Worm (Caenorhabditis elegans) whole organism, late embryonic: Measurements from ENCODE around the gene Y75B8A.32.
"Not testable (repeated sequence)": the region's sequence is repeated elsewhere in the genome, so short reads cannot be mapped to it uniquely, and the experiment has no call there.

Experiments used
- C08G9.2 ChIP-seq: sonication (generic microtip); optimal IDR thresholded peaks from 2 replicates; lab custom pipeline; 2016; ENCODE audit warnings: mild to moderate bottlenecking, missing genetic modification characterization, moderate library complexity, missing compliant biosample characterization
- C38D4.7 ChIP-seq: fragments of 200-800 bp; sonication (Bioruptor generic); optimal IDR thresholded peaks from 2 replicates; lab custom pipeline; 2018; ENCODE audit warnings: mild to moderate bottlenecking, missing genetic modification characterization, moderate library complexity, missing compliant biosample characterization
- K02D7.2 ChIP-seq: sonication (generic microtip); optimal IDR thresholded peaks from 2 replicates; lab custom pipeline; 2017; ENCODE audit warnings: mild to moderate bottlenecking, missing genetic modification characterization, missing compliant biosample characterization
- Y22D7AL.16 ChIP-seq: sonication (generic microtip); optimal IDR thresholded peaks from 2 replicates; lab custom pipeline; 2016; ENCODE audit warnings: missing genetic modification characterization, missing compliant biosample characterization
- ceh-14 ChIP-seq: sonication (generic microtip); optimal IDR thresholded peaks from 2 replicates; lab custom pipeline; 2016; ENCODE audit warnings: missing genotype, missing genetic modification characterization, missing compliant biosample characterization
- ceh-18 ChIP-seq: sonication (generic microtip); optimal IDR thresholded peaks from 2 replicates; lab custom pipeline; 2016; ENCODE audit warnings: missing genetic modification characterization, missing compliant biosample characterization
- ceh-2 ChIP-seq: sonication (generic microtip); optimal IDR thresholded peaks from 2 replicates; lab custom pipeline; 2016; ENCODE audit warnings: missing genotype, missing genetic modification characterization, missing compliant biosample characterization
- ceh-22 ChIP-seq: sonication (generic microtip); optimal IDR thresholded peaks from 2 replicates; lab custom pipeline; 2017; ENCODE audit warnings: missing biosample characterization, missing genetic modification characterization
- ceh-30 ChIP-seq: fragments of 150-350 bp; optimal IDR thresholded peaks from 2 replicates; lab custom pipeline; 2014; ENCODE audit warnings: missing biosample characterization, missing genetic modification characterization
- ceh-34 ChIP-seq: sonication (generic microtip); optimal IDR thresholded peaks from 2 replicates; lab custom pipeline; 2016; ENCODE audit warnings: mild to moderate bottlenecking, missing genetic modification characterization, missing compliant biosample characterization
- ceh-45 ChIP-seq: fragments of 200-800 bp; sonication (Bioruptor generic); IDR thresholded peaks from 2 replicates; pipeline ENCODE4 v1.3.6; 2022; ENCODE audit warnings: missing genetic modification reagents, missing genetic modification characterization, missing compliant biosample characterization
- ceh-6 ChIP-seq: fragments of 200-800 bp; sonication (Bioruptor generic); optimal IDR thresholded peaks from 2 replicates; lab custom pipeline; 2018; ENCODE audit warnings: mild to moderate bottlenecking, missing genetic modification characterization, missing compliant biosample characterization
- che-1 ChIP-seq: sonication (generic microtip); optimal IDR thresholded peaks from 2 replicates; lab custom pipeline; 2016; ENCODE audit warnings: mild to moderate bottlenecking, missing genetic modification characterization, missing compliant biosample characterization
- dmd-4 ChIP-seq: sonication (generic microtip); optimal IDR thresholded peaks from 2 replicates; lab custom pipeline; 2016; ENCODE audit warnings: borderline replicate concordance, missing genetic modification characterization, missing compliant biosample characterization
- eyg-1 ChIP-seq: sonication (generic microtip); optimal IDR thresholded peaks from 2 replicates; lab custom pipeline; 2016; ENCODE audit warnings: missing genotype, missing genetic modification characterization, missing compliant biosample characterization
- fkh-6 ChIP-seq: sonication (generic microtip); optimal IDR thresholded peaks from 2 replicates; lab custom pipeline; 2016; ENCODE audit warnings: missing genetic modification characterization, missing compliant biosample characterization
- gmeb-2 ChIP-seq: sonication (generic microtip); optimal IDR thresholded peaks from 2 replicates; lab custom pipeline; 2016; ENCODE audit warnings: missing genetic modification characterization, inconsistent platforms, missing compliant biosample characterization
- hlh-13 ChIP-seq: fragments of 200-800 bp; sonication (Bioruptor generic); optimal IDR thresholded peaks from 2 replicates; lab custom pipeline; 2018; ENCODE audit warnings: mild to moderate bottlenecking, missing genetic modification characterization, missing compliant biosample characterization
- lim-6 ChIP-seq: sonication (generic microtip); optimal IDR thresholded peaks from 2 replicates; lab custom pipeline; 2016; ENCODE audit warnings: missing genetic modification characterization, missing compliant biosample characterization
- lin-11 ChIP-seq: fragments of 200-800 bp; sonication (Bioruptor generic); optimal IDR thresholded peaks from 2 replicates; lab custom pipeline; 2018; ENCODE audit warnings: mild to moderate bottlenecking, missing genetic modification characterization, missing compliant biosample characterization
- madf-2 ChIP-seq: sonication (generic microtip); optimal IDR thresholded peaks from 2 replicates; lab custom pipeline; 2017; ENCODE audit warnings: missing genetic modification characterization, missing compliant biosample characterization
- nfya-1 ChIP-seq: sonication (generic microtip); optimal IDR thresholded peaks from 2 replicates; lab custom pipeline; 2017; ENCODE audit warnings: missing genetic modification characterization, mild to moderate bottlenecking, missing compliant biosample characterization, antibody characterized with exemption, moderate library complexity
- nhr-11 ChIP-seq: fragments of 150-350 bp; optimal IDR thresholded peaks from 2 replicates; lab custom pipeline; 2014; ENCODE audit warnings: missing biosample characterization, missing genetic modification characterization
- nhr-232 ChIP-seq: sonication (generic microtip); optimal IDR thresholded peaks from 2 replicates; lab custom pipeline; 2016; ENCODE audit warnings: missing genetic modification characterization, missing compliant biosample characterization
- odd-2 ChIP-seq: sonication (generic microtip); optimal IDR thresholded peaks from 2 replicates; lab custom pipeline; 2017; ENCODE audit warnings: antibody characterized with exemption, mild to moderate bottlenecking, missing genetic modification characterization, missing compliant biosample characterization
- pax-1 ChIP-seq: fragments of 150-350 bp; optimal IDR thresholded peaks from 2 replicates; lab custom pipeline; 2014; ENCODE audit warnings: missing biosample characterization, missing genetic modification characterization
- pha-4 ChIP-seq: fragments of 150-350 bp; optimal IDR thresholded peaks from 2 replicates; lab custom pipeline; 2018; ENCODE audit warnings: missing biosample characterization, missing genetic modification reagents, missing genetic modification characterization
- pros-1 ChIP-seq: fragments of 150-350 bp; optimal IDR thresholded peaks from 2 replicates; lab custom pipeline; 2014; ENCODE audit warnings: missing biosample characterization, missing genetic modification reagents, missing genetic modification characterization
- ref-2 ChIP-seq: sonication (generic microtip); optimal IDR thresholded peaks from 2 replicates; lab custom pipeline; 2016; ENCODE audit warnings: missing genetic modification characterization, missing compliant biosample characterization
- rnt-1 ChIP-seq: sonication (generic microtip); optimal IDR thresholded peaks from 2 replicates; lab custom pipeline; 2016; ENCODE audit warnings: missing genetic modification characterization, missing compliant biosample characterization
- sdc-2 ChIP-seq: sonication (generic microtip); optimal IDR thresholded peaks from 2 replicates; lab custom pipeline; 2016; ENCODE audit warnings: missing genotype, missing genetic modification characterization, missing compliant biosample characterization
- sox-2 ChIP-seq: fragments of 200-800 bp; sonication (Bioruptor generic); IDR thresholded peaks from 2 replicates; pipeline ENCODE4 v1.3.6; 2022; ENCODE audit warnings: missing genetic modification reagents, missing genetic modification characterization, missing compliant biosample characterization
- syd-9 ChIP-seq: sonication (generic microtip); optimal IDR thresholded peaks from 2 replicates; lab custom pipeline; 2016; ENCODE audit warnings: mild to moderate bottlenecking, missing genetic modification characterization, moderate library complexity, missing compliant biosample characterization
- ttx-3 ChIP-seq: sonication (generic microtip); optimal IDR thresholded peaks from 2 replicates; lab custom pipeline; 2016; ENCODE audit warnings: missing genetic modification reagents, missing genetic modification characterization, missing compliant biosample characterization
- unc-3 ChIP-seq, 2 experiments: fragments of 200-800 bp in 1 of 2; sonication (Bioruptor generic) in 1 of 2; sonication (generic microtip) in 1 of 2; conservative IDR thresholded peaks in 1 of 2; optimal IDR thresholded peaks in 1 of 2; 2 replicates each; pipeline versions ENCODE4 v1.3.6 to Lab custom; 2016 to 2022; ENCODE audit warnings: missing compliant biosample characterization in 2 of 2, missing genetic modification characterization in 2 of 2, missing genetic modification reagents in 1 of 2
- unc-42 ChIP-seq: sonication (generic microtip); optimal IDR thresholded peaks from 2 replicates; lab custom pipeline; 2016; ENCODE audit warnings: missing genotype, missing genetic modification characterization, missing compliant biosample characterization
- unc-86 ChIP-seq: sonication (generic microtip); optimal IDR thresholded peaks from 2 replicates; lab custom pipeline; 2016; ENCODE audit warnings: missing genetic modification characterization, missing compliant biosample characterization
- zip-5 ChIP-seq: sonication (generic microtip); optimal IDR thresholded peaks from 2 replicates; lab custom pipeline; 2016; ENCODE audit warnings: missing genetic modification characterization, missing compliant biosample characterization
- ztf-16 ChIP-seq: sonication (generic microtip); optimal IDR thresholded peaks from 2 replicates; lab custom pipeline; 2017; ENCODE audit warnings: missing genetic modification characterization, missing compliant biosample characterization

Gene Y75B8A.32

DNA sequence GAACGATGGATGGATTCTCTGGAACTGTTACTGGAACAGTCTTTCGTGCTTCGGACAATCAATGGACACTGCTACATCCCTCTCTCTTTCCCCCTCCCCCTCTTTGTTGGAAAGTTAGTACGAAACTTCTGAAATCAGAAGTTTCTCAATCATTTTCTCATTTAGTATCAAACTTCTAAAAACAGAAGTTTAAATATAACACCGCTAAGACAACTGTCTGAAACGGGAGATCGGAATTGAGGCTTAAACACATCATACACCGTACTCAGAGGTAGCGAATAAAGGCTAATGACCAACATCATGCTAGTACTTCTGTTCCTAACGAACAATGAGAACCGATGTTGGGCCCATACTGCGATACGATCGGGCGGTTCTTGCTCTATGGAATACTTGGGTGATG lies 28.2 kb upstream of the Y75B8A.32 start, which contains the start of gene Y49E10.30:
Y49E10.30 (plus strand) TSS at position 301 of the 400 bp plus-strand sequence.
- not testable (repeated sequence) for TF ChIP-seq lin-11; lim-6; ceh-30 (tag; lab: Kevin White, UChicago)

ce11 chrIII:12383709-12384108 lies 25.3 kb upstream of the Y75B8A.32 start, which contains the start of gene Y49E10.4:
Y49E10.4 (minus strand) TSS chrIII:12383809.
- TF ChIP-seq lin-11; dmd-4 (tag; lab: Kevin White, UChicago); rnt-1 (tag; lab: Kevin White, UChicago): not testable (repeated sequence)
- TF ChIP-seq, all 69 proteins: peak for 0; not testable (repeated sequence) for 69

ce11 chrIII:12377198-12377662 lies 18.9 kb upstream of the Y75B8A.32 start, which contains the start of gene pph-4.2:
pph-4.2 (minus strand) TSS chrIII:12377248.
- TF ChIP-seq ceh-22 (tag; lab: Kevin White, UChicago) (no peak), nfya-1 (tag; lab: Kevin White, UChicago) (peak; percentile 9), ttx-3 (tag; lab: Kevin White, UChicago) (no peak), ceh-2 (no peak), ceh-18 (no peak), madf-2 (no peak)

DNA sequence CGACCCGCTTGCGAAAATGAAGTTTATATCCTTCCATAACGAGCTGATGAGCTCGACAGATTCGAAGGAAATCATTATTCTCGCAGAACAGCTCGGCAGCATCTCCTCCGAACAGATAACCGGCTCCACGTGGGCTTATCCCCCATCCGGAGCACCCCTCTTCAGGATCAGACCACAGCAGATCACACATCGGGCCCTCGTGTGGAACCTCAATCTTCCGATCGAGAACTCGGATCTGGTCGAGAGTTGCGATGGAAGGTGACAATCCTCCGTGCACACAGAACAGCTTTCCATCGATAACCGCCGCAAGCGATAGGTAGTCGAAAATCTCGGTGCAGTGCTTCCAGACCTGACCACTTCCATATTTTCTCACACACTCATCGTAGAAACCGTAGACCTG lies 17.3 kb upstream of the Y75B8A.32 start:
- TF ChIP-seq che-1 (no peak), fkh-6 (tag; lab: Kevin White, UChicago) (no peak), nhr-232 (tag; lab: Kevin White, UChicago) (no peak), ref-2 (tag; lab: Kevin White, UChicago) (no peak), ttx-3 (tag; lab: Kevin White, UChicago) (no peak), ztf-16 (no peak), C38D4.7 (GFP tag; lab: Kevin White, UChicago) (no peak), zip-5 (no peak), ceh-18 (no peak), ceh-14 (tag; lab: Kevin White, UChicago) (no peak), eyg-1 (tag; lab: Kevin White, UChicago) (no peak), gmeb-2 (tag; lab: Kevin White, UChicago) (no peak), hlh-13 (GFP tag; lab: Kevin White, UChicago) (no peak), nhr-11 (tag; lab: Kevin White, UChicago) (no peak), ceh-45 (GFP tag; lab: Robert Waterston, UW) (no peak), unc-3 (GFP tag; conservative IDR thresholded peaks at IDR 0.05; lab: Robert Waterston, UW) (no peak), unc-3 (tag; optimal IDR thresholded peaks at IDR 0.05; lab: Kevin White, UChicago) (no peak), unc-42 (tag; lab: Kevin White, UChicago) (no peak), pha-4 (tag; lab: Kevin White, UChicago) (no peak), ceh-34 (tag; lab: Kevin White, UChicago) (no peak)

DNA sequence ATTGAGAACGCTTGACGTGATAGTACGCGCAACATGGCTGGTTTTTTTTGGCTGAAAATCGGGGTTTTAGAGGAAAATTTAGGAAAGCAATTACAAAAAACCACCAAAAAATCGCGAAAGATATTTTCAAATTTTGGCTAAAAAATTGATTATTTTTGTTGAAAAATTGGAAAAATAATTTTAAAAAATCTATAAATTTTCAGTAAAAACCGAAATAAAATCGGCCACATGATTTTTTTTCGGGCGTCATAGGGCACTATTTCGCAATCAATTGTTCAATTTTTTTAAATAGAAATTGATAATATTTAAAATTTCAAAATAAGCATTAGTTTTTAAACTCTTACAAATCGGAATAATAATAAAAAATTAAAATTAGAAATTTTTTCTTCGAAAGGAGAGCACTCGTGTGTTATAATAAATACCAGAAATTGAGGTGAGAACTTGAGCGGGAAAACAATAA lies 15.5 kb upstream of the Y75B8A.32 start, which contains the start of gene glrx-5:
glrx-5 (minus strand) TSS at position 51 of the 460 bp plus-strand sequence.
- no peak for TF ChIP-seq sox-2 (GFP tag; lab: Robert Waterston, UW)
- TF ChIP-seq syd-9: no peak
- no peak for TF ChIP-seq unc-3 (GFP tag; conservative IDR thresholded peaks at IDR 0.05; lab: Robert Waterston, UW)
- no peak for TF ChIP-seq unc-3 (tag; optimal IDR thresholded peaks at IDR 0.05; lab: Kevin White, UChicago)
- TF ChIP-seq K02D7.2 (tag; lab: Kevin White, UChicago): no peak
- TF ChIP-seq lim-6: no peak
- no peak for TF ChIP-seq ref-2 (tag; lab: Kevin White, UChicago)
- TF ChIP-seq nhr-232 (tag; lab: Kevin White, UChicago): no peak
- TF ChIP-seq fkh-6 (tag; lab: Kevin White, UChicago): no peak
- TF ChIP-seq che-1: no peak
- no peak for TF ChIP-seq sdc-2
- TF ChIP-seq Y22D7AL.16 (tag; lab: Kevin White, UChicago): no peak
- no peak for TF ChIP-seq pros-1
- TF ChIP-seq ztf-16: no peak
- no peak for TF ChIP-seq C38D4.7 (GFP tag; lab: Kevin White, UChicago)
- no peak for TF ChIP-seq C08G9.2
- no peak for TF ChIP-seq unc-86 (tag; lab: Kevin White, UChicago)
- TF ChIP-seq odd-2 (tag; lab: Kevin White, UChicago): no peak
- TF ChIP-seq ceh-6 (GFP tag; lab: Kevin White, UChicago): no peak
- TF ChIP-seq dmd-4 (tag; lab: Kevin White, UChicago): no peak
- TF ChIP-seq pax-1 (tag; lab: Kevin White, UChicago): no peak
